Worm (Caenorhabditis elegans) whole organism, L2 larva: ENCODE data around the gene str-28.

Experiments
- R02D3.7 ChIP-seq: fragments of 150-350 bp; optimal IDR thresholded peaks from 2 replicates; lab custom pipeline; 2014; ENCODE audit warnings: missing biosample characterization, missing genetic modification characterization
- elt-1 ChIP-seq: fragments of 150-350 bp; optimal IDR thresholded peaks from 2 replicates; lab custom pipeline; 2014; ENCODE audit warnings: missing biosample characterization, missing genetic modification characterization
- elt-3 ChIP-seq: sonication (generic microtip); optimal IDR thresholded peaks from 2 replicates; lab custom pipeline; 2017; ENCODE audit warnings: missing biosample characterization, missing genetic modification characterization
- sma-9 ChIP-seq, 2 experiments: fragments of 150-350 bp in 1 of 2; sonication (generic microtip) in 1 of 2; optimal IDR thresholded peaks; 2 replicates each; lab custom pipeline; 2014 to 2016; ENCODE audit warnings: missing genetic modification characterization in 2 of 2, mild to moderate bottlenecking in 1 of 2, missing biosample characterization in 1 of 2, missing compliant biosample characterization in 1 of 2, missing genetic modification reagents in 1 of 2, moderate library complexity in 1 of 2

DNA sequence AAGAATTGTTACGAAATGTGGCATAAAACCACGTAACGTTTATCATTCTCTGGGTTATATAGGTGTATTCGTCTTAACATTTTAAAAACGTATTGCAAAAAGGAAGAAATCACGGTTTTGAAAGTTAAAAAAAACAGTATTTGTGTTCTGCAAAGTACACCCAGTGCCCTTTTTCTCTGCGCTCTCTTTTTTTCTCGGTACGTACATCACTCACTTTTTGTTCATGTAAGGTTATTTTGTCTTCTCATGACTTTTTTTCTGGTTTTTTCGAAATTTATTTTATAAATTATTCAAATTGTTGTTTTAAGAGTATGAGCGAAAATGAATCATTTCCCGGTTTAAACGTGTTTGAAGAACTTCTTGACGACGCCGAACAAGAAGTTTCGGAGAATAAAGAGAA is 25.8 kb downstream of the str-28 start, which contains the start of gene F25E5.5:
- TF ChIP-seq elt-1 (tag; lab: Kevin White, UChicago) = no peak
- TF ChIP-seq elt-3 (tag; lab: Kevin White, UChicago) = no peak
- TF ChIP-seq R02D3.7 (tag; lab: Kevin White, UChicago) = no peak
- TF ChIP-seq sma-9 (GFP tag; optimal IDR thresholded peaks at IDR 0.05; lab: Kevin White, UChicago) = no peak
- no peak for TF ChIP-seq sma-9 (tag; optimal IDR thresholded peaks at IDR 0.05; lab: Kevin White, UChicago)
